Worm (Caenorhabditis elegans): ENCODE measurements around the gene C48B4.11.
"Not testable (repeated sequence)": the region's sequence is repeated elsewhere in the genome, so short reads cannot be mapped to it uniquely, and the experiment has no call there.

DNA sequence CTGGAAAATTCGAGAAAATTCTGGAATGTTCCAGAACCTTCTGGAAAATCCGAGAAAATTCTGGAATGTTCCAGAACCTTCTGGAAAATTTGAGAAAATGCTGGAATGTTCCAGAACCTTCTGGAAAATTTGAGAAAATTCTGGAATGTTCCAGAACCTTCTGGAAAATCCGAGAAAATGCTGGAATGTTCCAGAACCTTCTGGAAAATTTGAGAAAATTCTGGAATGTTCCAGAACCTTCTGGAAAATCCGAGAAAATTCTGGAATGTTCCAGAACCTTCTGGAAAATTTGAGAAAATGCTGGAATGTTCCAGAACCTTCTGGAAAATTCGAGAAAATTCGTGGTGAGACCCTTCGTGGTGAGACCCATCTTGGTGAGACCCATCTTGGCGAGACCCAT is 31.7 kb downstream of the C48B4.11 start:
- not testable (repeated sequence) for TF ChIP-seq nhr-27 (tag; optimal IDR thresholded peaks at IDR 0.05); B0035.1 (tag; optimal IDR thresholded peaks at IDR 0.05); hlh-26 (GFP tag; conservative IDR thresholded peaks at IDR 0.05); let-526 (GFP tag; IDR thresholded peaks at IDR 0.05); T26A5.8 (tag; optimal IDR thresholded peaks at IDR 0.05); sea-2 (GFP tag; IDR thresholded peaks at IDR 0.05); nfyb-1 (GFP tag; IDR thresholded peaks at IDR 0.05); nhr-120 (GFP tag; IDR thresholded peaks at IDR 0.05); let-607 (tag; optimal IDR thresholded peaks at IDR 0.05); snpc-1.1 (tag; optimal IDR thresholded peaks at IDR 0.05; ENCODE audit: insufficient read depth); pha-4 (tag; optimal IDR thresholded peaks at IDR 0.05); ama-1 (optimal IDR thresholded peaks at IDR 0.05); ama-1 (GFP tag; optimal IDR thresholded peaks at IDR 0.05); zfh-2 (GFP tag; conservative IDR thresholded peaks at IDR 0.05)
- TF ChIP-seq hsf-1 (GFP tag; IDR thresholded peaks at IDR 0.05): peak; percentile 96
